Worm (Caenorhabditis elegans) whole organism, L4 larva: ENCODE results near the gene Y24D9A.7.
A peak's percentile ranks its signal among the peaks of the same experiment; 100 is the strongest.

Experiments
- F49E8.2 ChIP-seq: sonication (generic microtip); optimal IDR thresholded peaks from 2 replicates; lab custom pipeline; 2016; ENCODE audit warnings: missing compliant biosample characterization, mild to moderate bottlenecking, missing genetic modification characterization, borderline replicate concordance
- T20F7.1 ChIP-seq: fragments of 200-800 bp; sonication (Bioruptor generic); optimal IDR thresholded peaks from 2 replicates; lab custom pipeline; 2018; ENCODE audit warnings: mild to moderate bottlenecking, missing genetic modification characterization, missing compliant biosample characterization
- T26A8.4 ChIP-seq: fragments of 200-800 bp; sonication (Bioruptor generic); IDR thresholded peaks from 2 replicates; pipeline ENCODE4 v1.3.6; 2022; ENCODE audit warnings: missing genetic modification characterization, missing compliant biosample characterization
- aha-1 ChIP-seq: fragments of 150-350 bp; peaks from one replicate; lab custom pipeline; 2014; ENCODE audit warnings: missing biosample characterization, missing genetic modification characterization
- aly-2 ChIP-seq: sonication (generic microtip); optimal IDR thresholded peaks from 2 replicates; lab custom pipeline; 2018; ENCODE audit warnings: missing biosample characterization, missing genetic modification characterization
- ama-1 ChIP-seq: fragments of 150-350 bp; optimal IDR thresholded peaks from 2 replicates; lab custom pipeline; 2014; ENCODE audit warnings: inconsistent platforms, mixed read lengths
- attf-4 ChIP-seq: sonication (generic microtip); optimal IDR thresholded peaks from 3 replicates; lab custom pipeline; 2017; ENCODE audit warnings: missing biosample characterization, missing genetic modification characterization
- ceh-28 ChIP-seq: fragments of 150-350 bp; optimal IDR thresholded peaks from 2 replicates; lab custom pipeline; 2014; ENCODE audit warnings: missing biosample characterization, missing genetic modification reagents, missing genetic modification characterization
- ceh-44 ChIP-seq: fragments of 200-800 bp; sonication (Bioruptor generic); IDR thresholded peaks from 2 replicates; pipeline ENCODE4 v1.3.6; 2022; ENCODE audit warnings: missing genetic modification reagents, missing genetic modification characterization, missing compliant biosample characterization
- ces-1 ChIP-seq: fragments of 150-350 bp; sonication (generic microtip); optimal IDR thresholded peaks from 4 replicates; lab custom pipeline; 2014; ENCODE audit warnings: missing biosample characterization, missing genetic modification reagents, missing genetic modification characterization
- daf-12 ChIP-seq: fragments of 150-350 bp; optimal IDR thresholded peaks from 2 replicates; lab custom pipeline; 2014; ENCODE audit warnings: missing biosample characterization, missing genetic modification reagents, missing genetic modification characterization
- dmd-8 ChIP-seq: fragments of 200-800 bp; sonication (Bioruptor generic); IDR thresholded peaks from 2 replicates; pipeline ENCODE4 v1.3.6; 2022; ENCODE audit warnings: missing genetic modification characterization, missing compliant biosample characterization
- dmd-9 ChIP-seq: fragments of 200-800 bp; sonication (Bioruptor generic); IDR thresholded peaks from 2 replicates; pipeline ENCODE4 v1.3.6; 2022; ENCODE audit warnings: missing genetic modification reagents, missing genetic modification characterization, missing compliant biosample characterization
- dpl-1 ChIP-seq: fragments of 150-350 bp; optimal IDR thresholded peaks from 2 replicates; lab custom pipeline; 2014; ENCODE audit warnings: missing biosample characterization, missing genetic modification reagents, missing genetic modification characterization
- gei-8 ChIP-seq: fragments of 200-800 bp; sonication (Bioruptor generic); optimal IDR thresholded peaks from 2 replicates; lab custom pipeline; 2018; ENCODE audit warnings: mild to moderate bottlenecking, missing genetic modification characterization, missing compliant biosample characterization
- hif-1 ChIP-seq, 2 experiments: sonication (generic microtip); optimal IDR thresholded peaks; 2 replicates each; lab custom pipeline; 2016 to 2017; ENCODE audit warnings: missing compliant biosample characterization in 2 of 2, missing genetic modification characterization in 2 of 2, missing genetic modification reagents in 2 of 2, missing genotype in 2 of 2, mild to moderate bottlenecking in 1 of 2
- hlh-30 ChIP-seq: sonication (generic microtip); optimal IDR thresholded peaks from 2 replicates; lab custom pipeline; 2017; ENCODE audit warnings: antibody characterized with exemption, mild to moderate bottlenecking, missing genetic modification characterization, missing compliant biosample characterization; ENCODE audit not compliant: insufficient read depth
- lim-7 ChIP-seq: fragments of 200-800 bp; sonication (Bioruptor generic); IDR thresholded peaks from 2 replicates; pipeline ENCODE4 v1.3.6; 2022; ENCODE audit warnings: missing genetic modification characterization, missing compliant biosample characterization
- lin-13 ChIP-seq: fragments of 150-350 bp; optimal IDR thresholded peaks from 2 replicates; lab custom pipeline; 2014; ENCODE audit warnings: missing biosample characterization, missing genetic modification reagents, missing genetic modification characterization
- lin-29 ChIP-seq: fragments of 200-800 bp; sonication (Bioruptor generic); IDR thresholded peaks from 2 replicates; pipeline ENCODE4 v1.3.6; 2022; ENCODE audit warnings: missing genetic modification reagents, missing genetic modification characterization, missing compliant biosample characterization
- lir-3 ChIP-seq: sonication (generic microtip); optimal IDR thresholded peaks from 2 replicates; lab custom pipeline; 2016; ENCODE audit warnings: mild to moderate bottlenecking, missing genetic modification characterization, missing compliant biosample characterization
- mes-2 ChIP-seq: sonication (generic microtip); optimal IDR thresholded peaks from 2 replicates; lab custom pipeline; 2016; ENCODE audit warnings: missing genotype, mild to moderate bottlenecking, missing genetic modification characterization, missing compliant biosample characterization; ENCODE audit not compliant: poor library complexity, severe bottlenecking
- nhr-111 ChIP-seq: fragments of 200-800 bp; sonication (Bioruptor generic); optimal IDR thresholded peaks from 2 replicates; lab custom pipeline; 2018; ENCODE audit warnings: mild to moderate bottlenecking, missing genetic modification characterization, missing compliant biosample characterization
- nhr-237 ChIP-seq: sonication (generic microtip); optimal IDR thresholded peaks from 2 replicates; lab custom pipeline; 2017; ENCODE audit warnings: missing biosample characterization, missing genetic modification characterization
- nhr-6 ChIP-seq: fragments of 150-350 bp; optimal IDR thresholded peaks from 2 replicates; lab custom pipeline; 2014; ENCODE audit warnings: missing biosample characterization, missing genetic modification characterization
- nhr-77 ChIP-seq: fragments of 150-350 bp; optimal IDR thresholded peaks from 2 replicates; lab custom pipeline; 2014; ENCODE audit warnings: missing biosample characterization, missing genetic modification characterization
- pqm-1 ChIP-seq: sonication (generic microtip); optimal IDR thresholded peaks from 2 replicates; lab custom pipeline; 2017; ENCODE audit warnings: missing biosample characterization, missing genetic modification characterization
- sdz-12 ChIP-seq: fragments of 200-800 bp; sonication (Bioruptor generic); optimal IDR thresholded peaks from 2 replicates; lab custom pipeline; 2018; ENCODE audit warnings: mild to moderate bottlenecking, missing genetic modification characterization, missing compliant biosample characterization
- set-16 ChIP-seq: fragments of 200-800 bp; sonication (Bioruptor generic); IDR thresholded peaks from 2 replicates; pipeline ENCODE4 v1.3.6; 2022; ENCODE audit warnings: missing genetic modification reagents, missing genetic modification characterization, missing compliant biosample characterization
- tag-97 ChIP-seq: fragments of 200-800 bp; sonication (Bioruptor generic); IDR thresholded peaks from 2 replicates; pipeline ENCODE4 v1.3.6; 2022; ENCODE audit warnings: missing genetic modification characterization, missing compliant biosample characterization
- unc-130 ChIP-seq: sonication (generic microtip); optimal IDR thresholded peaks from 2 replicates; lab custom pipeline; 2016; ENCODE audit warnings: missing genetic modification reagents, missing genetic modification characterization, missing compliant biosample characterization
- unc-39 ChIP-seq: sonication (generic microtip); optimal IDR thresholded peaks from 2 replicates; lab custom pipeline; 2017; ENCODE audit warnings: missing biosample characterization, missing genetic modification characterization
- unc-62 ChIP-seq, 3 experiments: fragments of 150-350 bp in 1 of 3; sonication (generic microtip); optimal IDR thresholded peaks in 2 of 3; peaks in 1 of 3; 1 replicate in 1 of 3; 2 replicates in 2 of 3; lab custom pipeline; 2014 to 2017; ENCODE audit warnings: missing biosample characterization in 3 of 3, missing genetic modification characterization in 3 of 3, missing genetic modification reagents in 3 of 3, missing genotype in 1 of 3
- zfp-3 ChIP-seq: fragments of 200-800 bp; sonication (Bioruptor generic); conservative IDR thresholded peaks from 2 replicates; pipeline ENCODE4 v1.3.6; 2022; ENCODE audit warnings: missing genetic modification reagents, missing genetic modification characterization, missing compliant biosample characterization
- zip-11 ChIP-seq: fragments of 200-800 bp; sonication (Bioruptor generic); IDR thresholded peaks from 2 replicates; pipeline ENCODE4 v1.3.6; 2022; ENCODE audit warnings: missing genetic modification characterization, missing compliant biosample characterization
- zip-2 ChIP-seq: fragments of 150-350 bp; optimal IDR thresholded peaks from 2 replicates; lab custom pipeline; 2014; ENCODE audit warnings: missing biosample characterization, missing genetic modification characterization
- ztf-11 ChIP-seq: fragments of 150-350 bp; optimal IDR thresholded peaks from 2 replicates; lab custom pipeline; 2014; ENCODE audit warnings: missing biosample characterization, missing genetic modification characterization

Gene Y24D9A.7

DNA sequence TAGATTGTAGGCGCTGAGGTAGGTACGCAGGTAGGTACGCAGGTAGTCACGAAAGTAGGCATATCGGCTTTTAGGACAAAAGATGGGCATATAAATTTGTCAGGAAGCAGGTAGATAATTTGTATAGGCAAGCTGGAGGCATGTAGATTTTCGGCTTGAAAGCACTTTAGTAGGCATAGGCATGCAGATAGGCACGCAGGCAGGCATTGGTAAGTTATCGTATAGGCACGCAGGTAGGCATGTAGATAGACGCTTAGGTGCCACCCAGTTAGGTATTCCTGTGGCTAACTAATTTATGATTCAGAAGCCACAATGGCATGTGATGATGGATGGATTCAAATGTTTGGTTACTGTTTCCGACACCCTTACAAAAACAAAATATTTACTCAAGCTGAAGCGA, 18.1 kb upstream of the Y24D9A.7 start:
- no peak for TF ChIP-seq zip-2 (tag; lab: Kevin White, UChicago)
- TF ChIP-seq nhr-237 (tag; lab: Kevin White, UChicago): no peak
- TF ChIP-seq unc-62 (GFP tag; optimal IDR thresholded peaks at IDR 0.05 in 1 of 2; lab: Kevin White, UChicago): peak in 1 of 2 experiments; percentile 95
- TF ChIP-seq unc-62 (tag; optimal IDR thresholded peaks at IDR 0.05; lab: Kevin White, UChicago): no peak
- TF ChIP-seq, all 104 proteins: peak for 1

DNA sequence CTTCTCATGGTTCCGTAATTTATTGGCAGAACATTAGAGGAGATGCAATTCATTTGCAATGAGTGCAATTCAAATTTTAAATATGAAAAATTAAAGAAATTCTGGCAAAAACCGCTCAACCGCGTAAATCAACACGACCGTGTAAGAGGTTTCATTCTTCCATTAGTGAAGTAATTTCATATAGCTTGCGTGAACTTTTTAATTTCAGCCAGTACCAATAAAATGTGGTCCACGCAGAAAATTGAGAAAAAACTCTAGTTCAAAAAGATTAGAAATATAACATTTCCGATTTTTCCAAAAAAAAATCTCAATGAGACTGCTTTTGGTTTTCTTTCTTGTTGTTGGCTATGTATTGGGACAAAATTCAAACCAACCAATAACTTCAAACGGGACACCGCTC, 17.1 kb upstream of the Y24D9A.7 start, which contains the start of gene clec-175:
clec-175 (plus strand) TSS at position 301 of the 400 bp plus-strand sequence.
- no peak for TF ChIP-seq hif-1 (tag; optimal IDR thresholded peaks at IDR 0.05; lab: Kevin White, UChicago)
- TF ChIP-seq zfp-3 (GFP tag; lab: Robert Waterston, UW): no peak
- no peak for TF ChIP-seq mes-2
- no peak for TF ChIP-seq dpl-1 (GFP tag; lab: Kevin White, UChicago)
- no peak for TF ChIP-seq dmd-8 (GFP tag; lab: Robert Waterston, UW)
- no peak for TF ChIP-seq unc-39 (tag; lab: Kevin White, UChicago)
- TF ChIP-seq unc-130 (GFP tag; lab: Kevin White, UChicago): no peak
- TF ChIP-seq T26A8.4 (GFP tag; lab: Robert Waterston, UW): no peak
- no peak for TF ChIP-seq ceh-28 (tag; lab: Kevin White, UChicago)
- no peak for TF ChIP-seq set-16 (GFP tag; lab: Robert Waterston, UW)
- TF ChIP-seq, all 104 proteins: peak for 0

ce11 chrIV:4413114-4413513, 8.1 kb upstream of the Y24D9A.7 start:
- TF ChIP-seq T20F7.1 (GFP tag; lab: Kevin White, UChicago) (no peak), lin-13 (GFP tag; lab: Kevin White, UChicago) (no peak), unc-62 (GFP tag; optimal IDR thresholded peaks at IDR 0.05 in 1 of 2; lab: Kevin White, UChicago) (peak in 1 of 2 experiments; percentile 84), unc-62 (tag; optimal IDR thresholded peaks at IDR 0.05; lab: Kevin White, UChicago) (no peak), tag-97 (GFP tag; lab: Robert Waterston, UW) (no peak), gei-8 (GFP tag; lab: Kevin White, UChicago) (peak; percentile 18), aly-2 (tag; lab: Kevin White, UChicago) (no peak), aha-1 (tag; lab: Kevin White, UChicago) (peak; percentile 86), T26A8.4 (GFP tag; lab: Robert Waterston, UW) (no peak), sdz-12 (GFP tag; lab: Kevin White, UChicago) (peak; percentile 10), pqm-1 (no peak), lim-7 (GFP tag; lab: Robert Waterston, UW) (no peak)

DNA sequence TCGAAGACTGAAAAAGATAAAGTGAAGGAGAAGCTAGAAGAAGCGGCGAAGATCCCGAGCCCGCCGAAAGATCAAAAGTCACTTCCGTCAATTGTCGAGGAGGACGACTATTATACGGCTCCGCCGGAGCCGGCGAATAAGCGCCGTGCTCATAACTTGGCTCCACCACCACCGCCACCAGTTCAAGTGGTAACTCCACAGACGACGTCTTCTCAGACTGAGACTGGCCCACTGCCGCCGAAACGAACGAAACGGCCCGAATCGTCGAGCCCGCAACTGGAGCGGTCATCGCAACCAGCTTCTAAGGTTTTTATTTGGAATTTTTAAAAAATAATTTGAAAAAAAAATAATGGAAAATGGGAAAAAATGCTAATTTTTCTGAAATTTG, 7.0 kb upstream of the Y24D9A.7 start:
- TF ChIP-seq set-16 (GFP tag; lab: Robert Waterston, UW) (peak; percentile 67), lir-3 (tag; lab: Kevin White, UChicago) (no peak), ceh-44 (GFP tag; lab: Robert Waterston, UW) (no peak)

DNA sequence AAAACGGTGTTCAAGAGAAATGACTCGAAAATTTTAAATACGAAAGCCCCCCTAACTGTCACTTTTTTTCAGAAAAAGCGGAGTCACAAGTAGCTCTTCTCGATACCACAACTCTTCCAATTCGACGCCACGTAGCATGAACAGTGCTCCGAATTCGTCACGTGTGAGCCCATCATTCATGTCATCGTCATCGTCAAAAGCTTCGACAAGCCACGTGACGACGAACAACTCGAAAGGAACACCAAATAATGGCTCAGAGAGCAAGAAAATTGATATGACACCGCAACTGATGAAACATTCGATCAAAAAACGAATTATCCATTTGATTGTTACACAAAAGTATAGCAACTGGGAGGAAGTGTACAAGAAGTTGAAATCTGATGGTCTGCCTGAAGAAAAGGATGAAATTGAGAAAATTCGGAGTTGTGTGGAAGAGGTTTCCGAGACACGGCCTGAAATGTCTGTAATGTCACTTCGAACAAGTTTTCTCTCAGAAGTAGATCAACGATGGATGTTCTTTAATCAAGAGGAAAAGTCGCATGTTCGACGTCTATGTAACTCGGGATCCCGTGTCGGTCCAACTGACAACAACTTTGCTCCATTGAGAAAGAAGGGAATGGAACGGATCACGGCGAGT, 6.5 kb upstream of the Y24D9A.7 start:
- TF ChIP-seq zfp-3 (GFP tag; lab: Robert Waterston, UW): 0 out of 2 replicates have a peak, but pooled peaks have one; percentile 15
- no peak for TF ChIP-seq daf-12 (tag; lab: Kevin White, UChicago)
- TF ChIP-seq unc-62 (GFP tag; optimal IDR thresholded peaks at IDR 0.05 in 1 of 2; lab: Kevin White, UChicago): peak in 1 of 2 experiments; percentile 95
- TF ChIP-seq unc-62 (tag; optimal IDR thresholded peaks at IDR 0.05; lab: Kevin White, UChicago): no peak
- TF ChIP-seq hif-1 (tag; optimal IDR thresholded peaks at IDR 0.05; lab: Kevin White, UChicago): peak in 1 of 2 experiments; percentile 5
- no peak for TF ChIP-seq nhr-77
- TF ChIP-seq aha-1 (tag; lab: Kevin White, UChicago): peak; percentile 2
- peak; percentile 1 for TF ChIP-seq ama-1 (lab: Kevin White, UChicago)
- TF ChIP-seq lin-29: no peak
- TF ChIP-seq F49E8.2 (tag; lab: Kevin White, UChicago): no peak

DNA sequence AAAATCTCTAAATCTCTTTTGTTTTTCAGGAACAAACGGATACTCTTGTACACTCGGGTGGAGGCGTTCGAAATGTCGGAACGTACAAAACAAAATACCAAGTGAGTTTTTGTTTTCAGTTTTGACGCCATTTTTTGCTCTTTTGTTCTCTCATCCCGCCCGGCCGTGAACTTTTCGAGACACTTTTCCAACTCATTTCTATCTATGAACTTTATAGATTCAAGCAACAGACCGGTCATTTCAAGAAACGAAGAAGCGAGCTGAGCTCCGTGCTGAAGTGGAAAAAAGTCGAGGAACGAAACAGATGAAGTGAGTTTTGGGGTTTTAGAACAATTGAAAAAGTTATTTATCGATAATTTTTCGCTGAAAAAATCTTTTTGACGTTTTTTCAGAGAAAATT, 5.6 kb upstream of the Y24D9A.7 start:
- TF ChIP-seq ztf-11 (tag; lab: Kevin White, UChicago) (no peak), nhr-111 (no peak), daf-12 (tag; lab: Kevin White, UChicago) (no peak), hlh-30 (tag; lab: Kevin White, UChicago) (no peak), hif-1 (tag; optimal IDR thresholded peaks at IDR 0.05; lab: Kevin White, UChicago) (no peak), aha-1 (tag; lab: Kevin White, UChicago) (peak; percentile 49), attf-4 (tag; lab: Kevin White, UChicago) (no peak), tag-97 (GFP tag; lab: Robert Waterston, UW) (no peak), ceh-28 (tag; lab: Kevin White, UChicago) (no peak), nhr-6 (tag; lab: Kevin White, UChicago) (no peak), T26A8.4 (GFP tag; lab: Robert Waterston, UW) (no peak), pqm-1 (no peak), zip-11 (GFP tag; lab: Robert Waterston, UW) (no peak), ama-1 (lab: Kevin White, UChicago) (peak; percentile 53), ces-1 (GFP tag; lab: Kevin White, UChicago) (no peak), dmd-9 (GFP tag; lab: Robert Waterston, UW) (no peak)
- TF ChIP-seq, all 104 proteins: peak for 2
